Worm (Caenorhabditis elegans): ENCODE results near the gene C37H5.13.

ce11 chrV:4868698-4869097, 5.9 kb upstream of the C37H5.13 start:
- TF ChIP-seq lsl-1 (GFP tag; optimal IDR thresholded peaks at IDR 0.05) (no peak), somi-1 (GFP tag; optimal IDR thresholded peaks at IDR 0.05) (no peak), snpc-4 (GFP tag; optimal IDR thresholded peaks at IDR 0.05) (no peak), snpc-4 (tag; optimal IDR thresholded peaks at IDR 0.05) (no peak), ceh-40 (GFP tag; IDR thresholded peaks at IDR 0.05) (no peak), mes-4 (tag; optimal IDR thresholded peaks at IDR 0.05) (no peak), Y79H2A.3 (GFP tag; conservative IDR thresholded peaks at IDR 0.05) (no peak), nhr-90 (tag; optimal IDR thresholded peaks at IDR 0.05) (no peak), T26A5.8 (tag; optimal IDR thresholded peaks at IDR 0.05) (no peak), pha-4 (tag; optimal IDR thresholded peaks at IDR 0.05) (no peak), sea-2 (GFP tag; IDR thresholded peaks at IDR 0.05) (no peak)

All from whole organism, young adult.